Fruit fly (Drosophila melanogaster) whole organism, embryonic: ENCODE measurements around the gene CG9328.

Source experiments
- Atf-2 ChIP-seq: fragments of 200-800 bp; sonication (Bioruptor generic); optimal IDR thresholded peaks from 2 replicates; lab custom pipeline; 2016; ENCODE audit warnings: missing biosample characterization, missing genetic modification characterization
- CG11398 ChIP-seq: fragments of 200-800 bp; sonication (Bioruptor generic); optimal IDR thresholded peaks from 2 replicates; lab custom pipeline; 2016; ENCODE audit warnings: missing biosample characterization, missing genetic modification characterization
- CG11504 ChIP-seq: fragments of 200-800 bp; sonication (Bioruptor generic); optimal IDR thresholded peaks from 3 replicates; lab custom pipeline; 2019; ENCODE audit warnings: missing biosample characterization, mild to moderate bottlenecking, missing genetic modification characterization, moderate library complexity
- CG12659 ChIP-seq: fragments of 200-800 bp; sonication (Bioruptor generic); optimal IDR thresholded peaks from 3 replicates; lab custom pipeline; 2017; ENCODE audit warnings: mild to moderate bottlenecking, missing biosample characterization, missing genetic modification reagents, missing genetic modification characterization
- CG12769 ChIP-seq: fragments of 200-800 bp; sonication (Bioruptor generic); optimal IDR thresholded peaks from 2 replicates; lab custom pipeline; 2019; ENCODE audit warnings: missing biosample characterization, mild to moderate bottlenecking, missing genetic modification characterization, moderate library complexity
- CG14710 ChIP-seq: fragments of 200-800 bp; sonication (Bioruptor generic); optimal IDR thresholded peaks from 3 replicates; lab custom pipeline; 2019; ENCODE audit warnings: missing biosample characterization, mild to moderate bottlenecking, missing genetic modification characterization, moderate library complexity
- CG17186 ChIP-seq: fragments of 200-800 bp; sonication (Bioruptor generic); optimal IDR thresholded peaks from 3 replicates; lab custom pipeline; 2017; ENCODE audit warnings: missing biosample characterization, missing genetic modification reagents, missing genetic modification characterization
- CG18262 ChIP-seq: fragments of 200-800 bp; optimal IDR thresholded peaks from 3 replicates; lab custom pipeline; 2019; ENCODE audit warnings: missing biosample characterization, mild to moderate bottlenecking, missing genetic modification characterization, moderate library complexity
- CG2712 ChIP-seq: fragments of 200-800 bp; optimal IDR thresholded peaks from 3 replicates; lab custom pipeline; 2019; ENCODE audit warnings: missing biosample characterization, mild to moderate bottlenecking, missing genetic modification characterization, moderate library complexity
- CG32532 ChIP-seq: fragments of 200-800 bp; sonication (Bioruptor generic); IDR thresholded peaks from 2 replicates; pipeline ENCODE4 v1.3.6; 2022; ENCODE audit warnings: missing biosample characterization, missing genetic modification characterization
- CG3726 ChIP-seq: fragments of 200-800 bp; sonication (Bioruptor generic); IDR thresholded peaks from 3 replicates; pipeline ENCODE4, ENCODE4 v1.3.6; 2022; ENCODE audit warnings: missing biosample characterization, missing genetic modification characterization
- CG3995 ChIP-seq: fragments of 200-800 bp; sonication (Bioruptor generic); optimal IDR thresholded peaks from 3 replicates; lab custom pipeline; 2016; ENCODE audit warnings: missing biosample characterization, missing genetic modification characterization
- CG4424 ChIP-seq: fragments of 200-800 bp; sonication (Bioruptor generic); optimal IDR thresholded peaks from 3 replicates; lab custom pipeline; 2016; ENCODE audit warnings: missing biosample characterization, missing genetic modification characterization
- CG8089 ChIP-seq: fragments of 200-800 bp; sonication (Bioruptor generic); optimal IDR thresholded peaks from 3 replicates; lab custom pipeline; 2016; ENCODE audit warnings: missing biosample characterization, missing genetic modification characterization
- CG9817 ChIP-seq: fragments of 200-800 bp; sonication (Bioruptor generic); optimal IDR thresholded peaks from 2 replicates; lab custom pipeline; 2018; ENCODE audit warnings: missing biosample characterization, mild to moderate bottlenecking, missing genetic modification characterization, moderate library complexity
- CG9876 ChIP-seq: fragments of 200-800 bp; sonication (Bioruptor generic); optimal IDR thresholded peaks from 2 replicates; lab custom pipeline; 2016; ENCODE audit warnings: missing biosample characterization, missing genetic modification characterization
- Dll ChIP-seq: fragments of 200-800 bp; sonication (Bioruptor generic); IDR thresholded peaks from 4 replicates; pipeline ENCODE4 v1.3.6; 2022; ENCODE audit warnings: missing biosample characterization, missing genetic modification characterization; ENCODE audit not compliant: partially characterized antibody
- Elba2 ChIP-seq: fragments of 200-800 bp; sonication (Bioruptor generic); optimal IDR thresholded peaks from 3 replicates; lab custom pipeline; 2016; ENCODE audit warnings: missing biosample characterization, missing genetic modification characterization
- Ets65A ChIP-seq: fragments of 200-800 bp; sonication (Bioruptor generic); peaks from one replicate; lab custom pipeline; 2016; ENCODE audit warnings: missing biosample characterization, missing genetic modification characterization
- H2.0 ChIP-seq: fragments of 200-800 bp; sonication (Bioruptor generic); IDR thresholded peaks from 2 replicates; pipeline ENCODE4 v1.3.6; 2022; ENCODE audit warnings: missing biosample characterization, missing genetic modification characterization
- HLH3B ChIP-seq: fragments of 200-800 bp; sonication (Bioruptor generic); IDR thresholded peaks from 2 replicates; pipeline ENCODE4 v1.3.6; 2022; ENCODE audit warnings: missing biosample characterization, missing genetic modification characterization
- HLH54F ChIP-seq: fragments of 200-800 bp; sonication (Bioruptor generic); optimal IDR thresholded peaks from 3 replicates; lab custom pipeline; 2016; ENCODE audit warnings: missing biosample characterization, missing genetic modification characterization
- Lpt ChIP-seq: fragments of >200 bp; optimal IDR thresholded peaks from 2 replicates; lab custom pipeline; 2018; ENCODE audit warnings: missing biosample characterization, missing genetic modification characterization
- MBD-R2 ChIP-seq: fragments of 200-800 bp; sonication (Bioruptor generic); IDR thresholded peaks from 2 replicates; pipeline ENCODE4 v1.3.6; 2022; ENCODE audit warnings: missing biosample characterization, missing genetic modification characterization
- NC2α ChIP-seq: fragments of 200-800 bp; sonication (Bioruptor generic); optimal IDR thresholded peaks from 2 replicates; lab custom pipeline; 2016; ENCODE audit warnings: missing biosample characterization, missing genetic modification characterization
- PHDP ChIP-seq: fragments of 200-800 bp; sonication (Bioruptor generic); optimal IDR thresholded peaks from 3 replicates; lab custom pipeline; 2018; ENCODE audit warnings: missing biosample characterization, mild to moderate bottlenecking, missing genetic modification characterization, moderate library complexity
- Rx ChIP-seq: fragments of 200-800 bp; sonication (Bioruptor generic); IDR thresholded peaks from 2 replicates; pipeline ENCODE4 v1.3.6; 2022; ENCODE audit warnings: missing biosample characterization, missing genetic modification characterization
- Sox100B ChIP-seq: fragments of 200-800 bp; sonication (Bioruptor generic); optimal IDR thresholded peaks from 3 replicates; lab custom pipeline; 2018; ENCODE audit warnings: missing biosample characterization, mild to moderate bottlenecking, missing genetic modification characterization
- Sry-δ ChIP-seq: fragments of 200-800 bp; sonication (Bioruptor generic); optimal IDR thresholded peaks from 2 replicates; lab custom pipeline; 2016; ENCODE audit warnings: missing biosample characterization, missing genetic modification characterization
- Stat92E ChIP-seq, 3 experiments: fragments of >200 bp in 2 of 3; fragments of 200-800 bp in 1 of 3; sonication (Bioruptor generic) in 1 of 3; optimal IDR thresholded peaks; 2 replicates each; lab custom pipeline; 2017 to 2019; ENCODE audit warnings: missing biosample characterization in 3 of 3, missing genetic modification characterization in 3 of 3, mild to moderate bottlenecking in 1 of 3, moderate library complexity in 1 of 3
- Xrp1 ChIP-seq: fragments of 200-800 bp; sonication (Bioruptor generic); IDR thresholded peaks from 2 replicates; pipeline ENCODE4 v1.3.6; 2022; ENCODE audit warnings: missing biosample characterization, missing genetic modification characterization
- bab2 ChIP-seq: fragments of 200-800 bp; sonication (Bioruptor generic); optimal IDR thresholded peaks from 2 replicates; lab custom pipeline; 2016; ENCODE audit warnings: missing biosample characterization, missing genetic modification characterization
- bsh ChIP-seq, 2 experiments: fragments of 200-800 bp; sonication (Bioruptor generic); optimal IDR thresholded peaks; 2 replicates each; lab custom pipeline; 2017 to 2018; ENCODE audit warnings: mild to moderate bottlenecking in 2 of 2, missing biosample characterization in 2 of 2, missing genetic modification characterization in 2 of 2, moderate library complexity in 1 of 2
- cato ChIP-seq: fragments of 200-800 bp; sonication (Bioruptor generic); optimal IDR thresholded peaks from 2 replicates; lab custom pipeline; 2016; ENCODE audit warnings: missing biosample characterization, missing genetic modification characterization, borderline replicate concordance
- chinmo ChIP-seq: fragments of 200-800 bp; sonication (Bioruptor generic); IDR thresholded peaks from 4 replicates; pipeline ENCODE4 v1.3.6; 2022; ENCODE audit warnings: missing biosample characterization, missing genetic modification characterization; ENCODE audit not compliant: partially characterized antibody
- cwo ChIP-seq: fragments of 200-800 bp; sonication (Bioruptor generic); optimal IDR thresholded peaks from 3 replicates; lab custom pipeline; 2017; ENCODE audit warnings: missing biosample characterization, missing genetic modification characterization, mild to moderate bottlenecking, moderate library complexity, missing genetic modification reagents
- gem ChIP-seq: fragments of 200-800 bp; sonication (Bioruptor generic); optimal IDR thresholded peaks from 2 replicates; lab custom pipeline; 2019; ENCODE audit warnings: missing biosample characterization, mild to moderate bottlenecking, missing genetic modification characterization, moderate library complexity
- grau ChIP-seq: fragments of 200-800 bp; optimal IDR thresholded peaks from 3 replicates; lab custom pipeline; 2019; ENCODE audit warnings: missing biosample characterization, mild to moderate bottlenecking, missing genetic modification characterization, moderate library complexity
- gt ChIP-seq: fragments of 200-800 bp; sonication (Bioruptor generic); IDR thresholded peaks from 2 replicates; pipeline ENCODE4 v1.3.6; 2022; ENCODE audit warnings: missing biosample characterization, missing genetic modification characterization
- klu ChIP-seq: fragments of 200-800 bp; sonication (Bioruptor generic); IDR thresholded peaks from 2 replicates; pipeline ENCODE4 v1.3.6; 2022; ENCODE audit warnings: missing biosample characterization, missing genetic modification characterization
- nau ChIP-seq: fragments of 200-800 bp; sonication (Bioruptor generic); optimal IDR thresholded peaks from 3 replicates; lab custom pipeline; 2017; ENCODE audit warnings: missing biosample characterization, mild to moderate bottlenecking, missing genetic modification characterization, missing genetic modification reagents
- nmo ChIP-seq: fragments of 200-800 bp; sonication (Bioruptor generic); optimal IDR thresholded peaks from 2 replicates; lab custom pipeline; 2018; ENCODE audit warnings: missing biosample characterization, mild to moderate bottlenecking, missing genetic modification characterization, moderate library complexity
- prd ChIP-seq, 3 experiments: fragments of >200 bp in 2 of 3; fragments of 200-800 bp in 1 of 3; sonication (Bioruptor generic) in 1 of 3; optimal IDR thresholded peaks in 2 of 3; IDR thresholded peaks in 1 of 3; 2 replicates in 2 of 3; 3 replicates in 1 of 3; pipeline versions ENCODE4 v1.3.6 to Lab custom; 2017 to 2022; ENCODE audit warnings: missing biosample characterization in 1 of 3, missing genetic modification characterization in 1 of 3
- so ChIP-seq: fragments of 200-800 bp; sonication (Bioruptor generic); IDR thresholded peaks from 3 replicates; pipeline ENCODE4 v1.3.6; 2022; ENCODE audit warnings: missing biosample characterization, missing genetic modification characterization
- sqz ChIP-seq: fragments of 200-800 bp; sonication (Bioruptor generic); optimal IDR thresholded peaks from 3 replicates; lab custom pipeline; 2018; ENCODE audit warnings: missing biosample characterization, mild to moderate bottlenecking, missing genetic modification characterization
- tgo ChIP-seq: fragments of 200-800 bp; sonication (Bioruptor generic); IDR thresholded peaks from 3 replicates; pipeline ENCODE4 v1.3.6; 2022; ENCODE audit warnings: missing biosample characterization, missing genetic modification characterization
- tup ChIP-seq: fragments of 200-800 bp; sonication (Bioruptor generic); optimal IDR thresholded peaks from 2 replicates; lab custom pipeline; 2016; ENCODE audit warnings: missing biosample characterization, mild to moderate bottlenecking, missing genetic modification characterization, moderate library complexity
- wor ChIP-seq: fragments of 200-800 bp; sonication (Bioruptor generic); IDR thresholded peaks from 2 replicates; pipeline ENCODE4 v1.3.6; 2022; ENCODE audit warnings: missing biosample characterization, missing genetic modification characterization
- zen ChIP-seq: fragments of 200-800 bp; sonication (Bioruptor generic); optimal IDR thresholded peaks from 3 replicates; lab custom pipeline; 2018; ENCODE audit warnings: missing biosample characterization, mild to moderate bottlenecking, missing genetic modification characterization, moderate library complexity
- zfh2 ChIP-seq: fragments of 200-800 bp; sonication (Bioruptor generic); optimal IDR thresholded peaks from 2 replicates; lab custom pipeline; 2016; ENCODE audit warnings: missing biosample characterization, missing genetic modification characterization

CG9328 gene

dm6 chr2L:20752160-20752559, 45.4 kb upstream of the CG9328 start, which contains the start of the genes Amacr and Ns4 (continued):
- TF ChIP-seq HLH54F (peak; percentile 75), Ets65A (GFP tag; lab: Kevin White, UChicago) (peak; percentile 85), CG8089 (GFP tag; lab: Kevin White, UChicago) (peak; percentile 18), wor (0 out of 2 replicates have a peak, but pooled peaks have one; percentile 25), CG11504 (no peak), Dll (GFP tag; lab: Robert Waterston, UW) (no peak; the same call in 1 of the 4 replicates), CG4424 (peak; percentile 31), prd (optimal IDR thresholded peaks at IDR 0.05; lab: Kevin White, UChicago) (no peak), prd (GFP tag; IDR thresholded peaks at IDR 0.05; lab: Robert Waterston, UW) (peak; percentile 46; the same call in 1 of the 3 replicates), CG12769 (tag; lab: Kevin White, UChicago) (no peak), Sry-δ (GFP tag; lab: Kevin White, UChicago) (peak; percentile 43), grau (tag; lab: Kevin White, UChicago) (peak; percentile 66), Sox100B (GFP tag; lab: Kevin White, UChicago) (no peak), CG17186 (GFP tag; lab: Kevin White, UChicago) (peak; percentile 14), Elba2 (GFP tag; lab: Kevin White, UChicago) (peak; percentile 47), gt (GFP tag; lab: Robert Waterston, UW) (no peak), gem (tag; lab: Kevin White, UChicago) (no peak), CG9876 (GFP tag; lab: Kevin White, UChicago) (peak; percentile 2), HLH3B (GFP tag; lab: Robert Waterston, UW) (no peak), PHDP (tag; lab: Kevin White, UChicago) (no peak), MBD-R2 (peak; percentile 93), CG3995 (peak; percentile 91), nmo (GFP tag; lab: Kevin White, UChicago) (peak; percentile 71), H2.0 (GFP tag; lab: Robert Waterston, UW) (peak; percentile 37; the same call in 1 of the 2 replicates), cato (no peak), bsh (GFP tag; optimal IDR thresholded peaks at IDR 0.05; lab: Kevin White, UChicago) (peak; percentile 54 to 56), Rx (GFP tag; lab: Robert Waterston, UW) (no peak), zfh2 (GFP tag; lab: Kevin White, UChicago) (peak; percentile 73), tup (GFP tag; lab: Kevin White, UChicago) (peak; percentile 2), Stat92E (GFP tag; optimal IDR thresholded peaks at IDR 0.05; lab: Kevin White, UChicago) (no peak), CG2712 (tag; lab: Kevin White, UChicago) (no peak), bab2 (GFP tag; lab: Kevin White, UChicago) (peak; percentile 57), CG11398 (GFP tag; lab: Kevin White, UChicago) (no peak), CG12659 (peak; percentile 67), sqz (no peak), nau (GFP tag; lab: Kevin White, UChicago) (no peak), chinmo (GFP tag; lab: Robert Waterston, UW) (peak; percentile 64; the same call in 1 of the 4 replicates), CG3726 (GFP tag; lab: Robert Waterston, UW) (no peak), CG32532 (GFP tag; lab: Robert Waterston, UW) (peak; percentile 45; the same call in 1 of the 2 replicates), cwo (GFP tag; lab: Kevin White, UChicago) (no peak), CG9817 (tag; lab: Kevin White, UChicago) (peak; percentile 53), so (GFP tag; lab: Robert Waterston, UW) (0 out of 3 replicates have a peak, but pooled peaks have one; percentile 34), NC2α (GFP tag; lab: Kevin White, UChicago) (no peak), CG14710 (tag; lab: Kevin White, UChicago) (peak; percentile 45), tgo (GFP tag; lab: Robert Waterston, UW) (peak; percentile 50), klu (no peak), zen (tag; lab: Kevin White, UChicago) (peak; percentile 26), Atf-2 (GFP tag; lab: Kevin White, UChicago) (peak; percentile 42), Lpt (no peak), Xrp1 (GFP tag; lab: Robert Waterston, UW) (no peak), CG18262 (tag; lab: Kevin White, UChicago) (no peak)
